Fruit fly (Drosophila melanogaster): ENCODE data around the gene Dad.

- TF ChIP-seq rn (GFP tag; IDR thresholded peaks at IDR 0.05) = no peak
- no peak for TF ChIP-seq CG12605 (GFP tag; IDR thresholded peaks at IDR 0.05)
- TF ChIP-seq Ets98B (GFP tag; IDR thresholded peaks at IDR 0.05) = no peak
- no peak for TF ChIP-seq EcR (GFP tag; optimal IDR thresholded peaks at IDR 0.05)
- TF ChIP-seq CG15710 (tag; optimal IDR thresholded peaks at IDR 0.05) = no peak
Measured at dm6 chr3R:17031502-17031901, 22.3 kb upstream of the Dad start, which contains the start of gene CG31268.

Data from whole organism, pupa.